Fruit fly (Drosophila melanogaster) whole organism: ENCODE results near the gene CG16743.

Experiments used
- CG8478 ChIP-seq: fragments of >200 bp; optimal IDR thresholded peaks from 2 replicates; lab custom pipeline; 2018; ENCODE audit warnings: inconsistent platforms
- Dll ChIP-seq: fragments of >200 bp; optimal IDR thresholded peaks from 2 replicates; lab custom pipeline; 2017
- EcR ChIP-seq, 2 experiments: fragments of >200 bp; optimal IDR thresholded peaks; 2 replicates each; lab custom pipeline; 2017; ENCODE audit warnings: missing biosample characterization in 2 of 2, missing genetic modification characterization in 2 of 2, missing genetic modification reagents in 2 of 2
- pan ChIP-seq: fragments of >200 bp; optimal IDR thresholded peaks from 2 replicates; lab custom pipeline; 2017
- psq ChIP-seq: fragments of >200 bp; optimal IDR thresholded peaks from 2 replicates; lab custom pipeline; 2017
- usp ChIP-seq: fragments of >200 bp; optimal IDR thresholded peaks from 2 replicates; lab custom pipeline; 2017; ENCODE audit warnings: missing biosample characterization, missing genetic modification characterization, mixed read lengths

CG16743 gene

dm6 chr2L:10976864-10977586 is 4.9 kb downstream of the CG16743 start:
- TF ChIP-seq Dll (lab: Kevin White, UChicago) (no peak), pan (lab: Kevin White, UChicago) (peak; percentile 46)

dm6 chr2L:10986138-10986537 is 14.1 kb downstream of the CG16743 start:
- TF ChIP-seq EcR (GFP tag; optimal IDR thresholded peaks at IDR 0.05; lab: Kevin White, UChicago) = no peak
- TF ChIP-seq CG8478 (lab: Kevin White, UChicago) = no peak
- TF ChIP-seq usp = no peak
- TF ChIP-seq psq (lab: Kevin White, UChicago) = no peak
- TF ChIP-seq pan (lab: Kevin White, UChicago) = no peak
- TF ChIP-seq Dll (lab: Kevin White, UChicago) = no peak

- TF ChIP-seq usp (no peak), CG8478 (lab: Kevin White, UChicago) (no peak), pan (lab: Kevin White, UChicago) (no peak), EcR (GFP tag; optimal IDR thresholded peaks at IDR 0.05; lab: Kevin White, UChicago) (no peak), psq (lab: Kevin White, UChicago) (no peak), Dll (lab: Kevin White, UChicago) (no peak)
These were observed 15.3 kb downstream of the CG16743 start, which contains the start of the genes piwi and CG12253 for dm6 chr2L:10987370-10987853. Gene piwi, minus strand, starts transcription at chr2L:10987420. Gene CG12253, plus strand, starts transcription at chr2L:10987806.

dm6 chr2L:10988026-10988425 is 15.9 kb downstream of the CG16743 start:
- TF ChIP-seq CG8478 (lab: Kevin White, UChicago) = no peak
- TF ChIP-seq EcR (GFP tag; optimal IDR thresholded peaks at IDR 0.05; lab: Kevin White, UChicago) = no peak
- TF ChIP-seq pan (lab: Kevin White, UChicago) = no peak
- TF ChIP-seq psq (lab: Kevin White, UChicago) = no peak
- TF ChIP-seq Dll (lab: Kevin White, UChicago) = no peak
- no peak for TF ChIP-seq usp

dm6 chr2L:10989162-10989561 is 17.1 kb downstream of the CG16743 start, which contains the start of gene TTLL4A:
Gene TTLL4A, plus strand, starts transcription at chr2L:10989401.
- TF ChIP-seq EcR (GFP tag; optimal IDR thresholded peaks at IDR 0.05; lab: Kevin White, UChicago) = no peak
- no peak for TF ChIP-seq usp
- no peak for TF ChIP-seq psq (lab: Kevin White, UChicago)
- no peak for TF ChIP-seq CG8478 (lab: Kevin White, UChicago)
- no peak for TF ChIP-seq Dll (lab: Kevin White, UChicago)
- no peak for TF ChIP-seq pan (lab: Kevin White, UChicago)

dm6 chr2L:11001376-11002122 is 29.5 kb downstream of the CG16743 start, which contains the start of the genes aub and lectin-33A:
Gene aub, minus strand, starts transcription at chr2L:11001476.
Gene lectin-33A, plus strand, starts transcription at chr2L:11002072.
- TF ChIP-seq psq (lab: Kevin White, UChicago) (no peak), pan (lab: Kevin White, UChicago) (no peak), usp (no peak), EcR (GFP tag; optimal IDR thresholded peaks at IDR 0.05; lab: Kevin White, UChicago) (no peak), Dll (lab: Kevin White, UChicago) (no peak), CG8478 (lab: Kevin White, UChicago) (no peak)

- no peak for TF ChIP-seq Dll (lab: Kevin White, UChicago)
- TF ChIP-seq usp = no peak
- TF ChIP-seq pan (lab: Kevin White, UChicago) = no peak
- TF ChIP-seq CG8478 (lab: Kevin White, UChicago) = no peak
- TF ChIP-seq EcR (GFP tag; optimal IDR thresholded peaks at IDR 0.05; lab: Kevin White, UChicago) = no peak
- no peak for TF ChIP-seq psq (lab: Kevin White, UChicago)
These were observed 32.0 kb downstream of the CG16743 start, which contains the start of gene RpL9 for dm6 chr2L:11003925-11004673. Gene RpL9, minus strand, starts transcription at chr2L:11004189.

- TF ChIP-seq CG8478 (lab: Kevin White, UChicago) = no peak
- no peak for TF ChIP-seq Dll (lab: Kevin White, UChicago)
- no peak for TF ChIP-seq EcR (GFP tag; optimal IDR thresholded peaks at IDR 0.05; lab: Kevin White, UChicago)
- no peak for TF ChIP-seq psq (lab: Kevin White, UChicago)
- TF ChIP-seq usp = no peak
- TF ChIP-seq pan (lab: Kevin White, UChicago) = no peak
These were observed 32.6 kb downstream of the CG16743 start, which contains the start of gene Nup154 for dm6 chr2L:11004674-11005045. Gene Nup154, plus strand, starts transcription at chr2L:11004820.

dm6 chr2L:11010999-11011398 is 38.9 kb downstream of the CG16743 start, which contains the start of the genes Art8 and dUTPase:
Gene Art8, minus strand, starts transcription at chr2L:11011086.
Gene dUTPase, plus strand, starts transcription at chr2L:11011312.
- TF ChIP-seq Dll (lab: Kevin White, UChicago) (no peak), usp (no peak), EcR (GFP tag; optimal IDR thresholded peaks at IDR 0.05; lab: Kevin White, UChicago) (no peak), pan (lab: Kevin White, UChicago) (no peak), CG8478 (lab: Kevin White, UChicago) (no peak), psq (lab: Kevin White, UChicago) (no peak)

dm6 chr2L:11014018-11014611 is 42.0 kb downstream of the CG16743 start:
- no peak for TF ChIP-seq usp
- no peak for TF ChIP-seq CG8478 (lab: Kevin White, UChicago)
- no peak for TF ChIP-seq EcR (GFP tag; optimal IDR thresholded peaks at IDR 0.05; lab: Kevin White, UChicago)
- no peak for TF ChIP-seq pan (lab: Kevin White, UChicago)
- TF ChIP-seq Dll (lab: Kevin White, UChicago) = no peak
- no peak for TF ChIP-seq psq (lab: Kevin White, UChicago)
